Worm (Caenorhabditis elegans) whole organism, late embryonic: Measurements from ENCODE around the gene nlp-36.

Source experiments
- C08G9.2 ChIP-seq: sonication (generic microtip); optimal IDR thresholded peaks from 2 replicates; lab custom pipeline; 2016; ENCODE audit warnings: mild to moderate bottlenecking, missing genetic modification characterization, moderate library complexity, missing compliant biosample characterization
- F13H6.1 ChIP-seq: sonication (generic microtip); optimal IDR thresholded peaks from 2 replicates; lab custom pipeline; 2016; ENCODE audit warnings: missing genetic modification characterization, missing compliant biosample characterization
- K09A11.1 ChIP-seq: sonication (generic microtip); optimal IDR thresholded peaks from 2 replicates; lab custom pipeline; 2017; ENCODE audit warnings: antibody characterized with exemption, mild to moderate bottlenecking, missing genetic modification characterization, missing compliant biosample characterization; ENCODE audit not compliant: insufficient read depth
- Y22D7AL.16 ChIP-seq: sonication (generic microtip); optimal IDR thresholded peaks from 2 replicates; lab custom pipeline; 2016; ENCODE audit warnings: missing genetic modification characterization, missing compliant biosample characterization
- ahr-1 ChIP-seq: sonication (generic microtip); optimal IDR thresholded peaks from 2 replicates; lab custom pipeline; 2016; ENCODE audit warnings: missing genetic modification characterization, missing compliant biosample characterization
- ama-1 ChIP-seq: fragments of 150-350 bp; optimal IDR thresholded peaks from 2 replicates; lab custom pipeline; 2014
- ceh-14 ChIP-seq: sonication (generic microtip); optimal IDR thresholded peaks from 2 replicates; lab custom pipeline; 2016; ENCODE audit warnings: missing genotype, missing genetic modification characterization, missing compliant biosample characterization
- ceh-19 ChIP-seq: fragments of 200-800 bp; sonication (Bioruptor generic); optimal IDR thresholded peaks from 2 replicates; lab custom pipeline; 2018; ENCODE audit warnings: mild to moderate bottlenecking, missing genetic modification characterization, missing compliant biosample characterization
- ceh-2 ChIP-seq: sonication (generic microtip); optimal IDR thresholded peaks from 2 replicates; lab custom pipeline; 2016; ENCODE audit warnings: missing genotype, missing genetic modification characterization, missing compliant biosample characterization
- ceh-24 ChIP-seq: sonication (generic microtip); optimal IDR thresholded peaks from 2 replicates; lab custom pipeline; 2016; ENCODE audit warnings: mild to moderate bottlenecking, missing genetic modification characterization, missing compliant biosample characterization
- ceh-31 ChIP-seq: sonication (generic microtip); optimal IDR thresholded peaks from 2 replicates; lab custom pipeline; 2016; ENCODE audit warnings: missing genetic modification characterization, missing compliant biosample characterization
- ceh-34 ChIP-seq: sonication (generic microtip); optimal IDR thresholded peaks from 2 replicates; lab custom pipeline; 2016; ENCODE audit warnings: mild to moderate bottlenecking, missing genetic modification characterization, missing compliant biosample characterization
- ceh-45 ChIP-seq: fragments of 200-800 bp; sonication (Bioruptor generic); IDR thresholded peaks from 2 replicates; pipeline ENCODE4 v1.3.6; 2022; ENCODE audit warnings: missing genetic modification reagents, missing genetic modification characterization, missing compliant biosample characterization
- ceh-6 ChIP-seq: fragments of 200-800 bp; sonication (Bioruptor generic); optimal IDR thresholded peaks from 2 replicates; lab custom pipeline; 2018; ENCODE audit warnings: mild to moderate bottlenecking, missing genetic modification characterization, missing compliant biosample characterization
- che-1 ChIP-seq: sonication (generic microtip); optimal IDR thresholded peaks from 2 replicates; lab custom pipeline; 2016; ENCODE audit warnings: mild to moderate bottlenecking, missing genetic modification characterization, missing compliant biosample characterization
- dmd-4 ChIP-seq: sonication (generic microtip); optimal IDR thresholded peaks from 2 replicates; lab custom pipeline; 2016; ENCODE audit warnings: borderline replicate concordance, missing genetic modification characterization, missing compliant biosample characterization
- elt-2 ChIP-seq: sonication (generic microtip); optimal IDR thresholded peaks from 2 replicates; lab custom pipeline; 2016; ENCODE audit warnings: missing genetic modification reagents, missing genetic modification characterization, missing compliant biosample characterization
- elt-4 ChIP-seq: sonication (generic microtip); optimal IDR thresholded peaks from 2 replicates; lab custom pipeline; 2016; ENCODE audit warnings: missing genetic modification characterization, missing compliant biosample characterization
- ets-4 ChIP-seq: sonication (generic microtip); optimal IDR thresholded peaks from 2 replicates; lab custom pipeline; 2016; ENCODE audit warnings: missing genetic modification characterization, missing compliant biosample characterization
- fax-1 ChIP-seq: sonication (generic microtip); optimal IDR thresholded peaks from 2 replicates; lab custom pipeline; 2016; ENCODE audit warnings: missing genotype, missing genetic modification characterization, missing compliant biosample characterization
- fkh-10 ChIP-seq: fragments of 150-350 bp; optimal IDR thresholded peaks from 2 replicates; lab custom pipeline; 2014; ENCODE audit warnings: missing biosample characterization, missing genetic modification reagents, missing genetic modification characterization
- gmeb-2 ChIP-seq: sonication (generic microtip); optimal IDR thresholded peaks from 2 replicates; lab custom pipeline; 2016; ENCODE audit warnings: missing genetic modification characterization, inconsistent platforms, missing compliant biosample characterization
- hlh-13 ChIP-seq: fragments of 200-800 bp; sonication (Bioruptor generic); optimal IDR thresholded peaks from 2 replicates; lab custom pipeline; 2018; ENCODE audit warnings: mild to moderate bottlenecking, missing genetic modification characterization, missing compliant biosample characterization
- hlh-30 ChIP-seq: sonication (generic microtip); optimal IDR thresholded peaks from 2 replicates; lab custom pipeline; 2017; ENCODE audit warnings: antibody characterized with exemption, missing genetic modification characterization, missing compliant biosample characterization; ENCODE audit not compliant: insufficient read depth
- hlh-6 ChIP-seq: sonication (generic microtip); optimal IDR thresholded peaks from 2 replicates; lab custom pipeline; 2016; ENCODE audit warnings: missing genotype, missing genetic modification characterization, missing compliant biosample characterization
- hlh-8 ChIP-seq: sonication (generic microtip); optimal IDR thresholded peaks from 2 replicates; lab custom pipeline; 2016; ENCODE audit warnings: missing genotype, missing genetic modification characterization, missing compliant biosample characterization
- lim-6 ChIP-seq: sonication (generic microtip); optimal IDR thresholded peaks from 2 replicates; lab custom pipeline; 2016; ENCODE audit warnings: missing genetic modification characterization, missing compliant biosample characterization
- lin-11 ChIP-seq: fragments of 200-800 bp; sonication (Bioruptor generic); optimal IDR thresholded peaks from 2 replicates; lab custom pipeline; 2018; ENCODE audit warnings: mild to moderate bottlenecking, missing genetic modification characterization, missing compliant biosample characterization
- mec-3 ChIP-seq: sonication (generic microtip); optimal IDR thresholded peaks from 2 replicates; lab custom pipeline; 2016; ENCODE audit warnings: borderline replicate concordance, missing genetic modification characterization, missing compliant biosample characterization
- npax-4 ChIP-seq: sonication (generic microtip); optimal IDR thresholded peaks from 2 replicates; lab custom pipeline; 2016; ENCODE audit warnings: missing genetic modification characterization, missing compliant biosample characterization
- pha-2 ChIP-seq: sonication (generic microtip); optimal IDR thresholded peaks from 2 replicates; lab custom pipeline; 2017; ENCODE audit warnings: mild to moderate bottlenecking, missing genetic modification characterization, missing compliant biosample characterization
- pha-4 ChIP-seq: fragments of 150-350 bp; optimal IDR thresholded peaks from 2 replicates; lab custom pipeline; 2018; ENCODE audit warnings: missing biosample characterization, missing genetic modification reagents, missing genetic modification characterization
- ref-2 ChIP-seq: sonication (generic microtip); optimal IDR thresholded peaks from 2 replicates; lab custom pipeline; 2016; ENCODE audit warnings: missing genetic modification characterization, missing compliant biosample characterization
- rnt-1 ChIP-seq: sonication (generic microtip); optimal IDR thresholded peaks from 2 replicates; lab custom pipeline; 2016; ENCODE audit warnings: missing genetic modification characterization, missing compliant biosample characterization
- sdc-2 ChIP-seq: sonication (generic microtip); optimal IDR thresholded peaks from 2 replicates; lab custom pipeline; 2016; ENCODE audit warnings: missing genotype, missing genetic modification characterization, missing compliant biosample characterization
- sox-2 ChIP-seq: fragments of 200-800 bp; sonication (Bioruptor generic); IDR thresholded peaks from 2 replicates; pipeline ENCODE4 v1.3.6; 2022; ENCODE audit warnings: missing genetic modification reagents, missing genetic modification characterization, missing compliant biosample characterization
- sox-4 ChIP-seq: sonication (generic microtip); optimal IDR thresholded peaks from 2 replicates; lab custom pipeline; 2017; ENCODE audit warnings: mild to moderate bottlenecking, missing genetic modification characterization, inconsistent platforms, missing compliant biosample characterization
- syd-9 ChIP-seq: sonication (generic microtip); optimal IDR thresholded peaks from 2 replicates; lab custom pipeline; 2016; ENCODE audit warnings: mild to moderate bottlenecking, missing genetic modification characterization, moderate library complexity, missing compliant biosample characterization
- tbx-2 ChIP-seq: sonication (generic microtip); optimal IDR thresholded peaks from 2 replicates; lab custom pipeline; 2016; ENCODE audit warnings: missing genetic modification characterization, missing compliant biosample characterization
- tbx-7 ChIP-seq: sonication (generic microtip); optimal IDR thresholded peaks from 2 replicates; lab custom pipeline; 2016; ENCODE audit warnings: missing genotype, missing genetic modification characterization, missing compliant biosample characterization
- ttx-3 ChIP-seq: sonication (generic microtip); optimal IDR thresholded peaks from 2 replicates; lab custom pipeline; 2016; ENCODE audit warnings: missing genetic modification reagents, missing genetic modification characterization, missing compliant biosample characterization
- unc-55 ChIP-seq: sonication (generic microtip); optimal IDR thresholded peaks from 2 replicates; lab custom pipeline; 2017; ENCODE audit warnings: missing biosample characterization, missing genetic modification reagents, missing genetic modification characterization
- unc-86 ChIP-seq: sonication (generic microtip); optimal IDR thresholded peaks from 2 replicates; lab custom pipeline; 2016; ENCODE audit warnings: missing genetic modification characterization, missing compliant biosample characterization
- zip-5 ChIP-seq: sonication (generic microtip); optimal IDR thresholded peaks from 2 replicates; lab custom pipeline; 2016; ENCODE audit warnings: missing genetic modification characterization, missing compliant biosample characterization

The nlp-36 gene

ce11 chrIII:9462785-9463467 is 25.6 kb upstream of the nlp-36 start:
- TF ChIP-seq unc-86 (tag; lab: Kevin White, UChicago) = no peak
- TF ChIP-seq che-1 = peak; percentile 9
- TF ChIP-seq ama-1 (lab: Kevin White, UChicago) = peak; percentile 50
- TF ChIP-seq hlh-30 (tag; lab: Kevin White, UChicago) = no peak
- no peak for TF ChIP-seq Y22D7AL.16 (tag; lab: Kevin White, UChicago)

- TF ChIP-seq sdc-2 = no peak
- peak; percentile 73 for TF ChIP-seq zip-5 (tag; lab: Kevin White, UChicago)
- no peak for TF ChIP-seq lim-6
- peak; percentile 37 for TF ChIP-seq ref-2
- peak; percentile 63 for TF ChIP-seq tbx-7 (tag; lab: Kevin White, UChicago)
- TF ChIP-seq tbx-2 (tag; lab: Kevin White, UChicago) = peak; percentile 81
- TF ChIP-seq elt-4 (tag; lab: Kevin White, UChicago) = no peak
- TF ChIP-seq hlh-30 (tag; lab: Kevin White, UChicago) = no peak
- no peak for TF ChIP-seq F13H6.1
- peak; percentile 56 for TF ChIP-seq ets-4 (tag; lab: Kevin White, UChicago)
- no peak for TF ChIP-seq syd-9 (tag; lab: Kevin White, UChicago)
- TF ChIP-seq K09A11.1 = no peak
- TF ChIP-seq npax-4 = no peak
- TF ChIP-seq ttx-3 = peak; percentile 40
- TF ChIP-seq C08G9.2 (tag; lab: Kevin White, UChicago) = peak; percentile 76
- peak; percentile 57 for TF ChIP-seq elt-2 (tag; lab: Kevin White, UChicago)
- TF ChIP-seq sox-2 = no peak
- TF ChIP-seq gmeb-2 (tag; lab: Kevin White, UChicago) = no peak
- no peak for TF ChIP-seq ceh-19
- TF ChIP-seq ceh-2 (tag; lab: Kevin White, UChicago) = peak; percentile 59
- peak; percentile 4 for TF ChIP-seq rnt-1 (tag; lab: Kevin White, UChicago)
- TF ChIP-seq ceh-34 = no peak
- no peak for TF ChIP-seq ceh-45 (GFP tag; lab: Robert Waterston, UW)
- TF ChIP-seq hlh-8 (tag; lab: Kevin White, UChicago) = peak; percentile 61
- peak; percentile 10 for TF ChIP-seq ceh-14 (tag; lab: Kevin White, UChicago)
- no peak for TF ChIP-seq dmd-4
- no peak for TF ChIP-seq lin-11 (tag; lab: Kevin White, UChicago)
- peak; percentile 77 for TF ChIP-seq ceh-31 (tag; lab: Kevin White, UChicago)
- no peak for TF ChIP-seq ama-1 (lab: Kevin White, UChicago)
- TF ChIP-seq pha-2 (tag; lab: Kevin White, UChicago) = no peak
- peak; percentile 45 for TF ChIP-seq fax-1 (tag; lab: Kevin White, UChicago)
- no peak for TF ChIP-seq ceh-6
- no peak for TF ChIP-seq unc-55
- no peak for TF ChIP-seq fkh-10 (GFP tag; lab: Kevin White, UChicago)
Measured at ce11 chrIII:9465424-9465823, 23.1 kb upstream of the nlp-36 start, which contains the start of gene B0464.9. Gene B0464.9 (plus strand): TSS chrIII:9465767.

- no peak for TF ChIP-seq pha-4 (tag; lab: Kevin White, UChicago)
- no peak for TF ChIP-seq ceh-6
- TF ChIP-seq ceh-45 (GFP tag; lab: Robert Waterston, UW) = no peak
- no peak for TF ChIP-seq sox-2
- TF ChIP-seq ceh-24 (tag; lab: Kevin White, UChicago) = no peak
- TF ChIP-seq Y22D7AL.16 (tag; lab: Kevin White, UChicago) = no peak
- no peak for TF ChIP-seq sox-4 (tag; lab: Kevin White, UChicago)
- TF ChIP-seq ahr-1 (tag; lab: Kevin White, UChicago) = no peak
- TF ChIP-seq hlh-6 (tag; lab: Kevin White, UChicago) = no peak
- TF ChIP-seq mec-3 = no peak
- no peak for TF ChIP-seq K09A11.1
- no peak for TF ChIP-seq lim-6
- TF ChIP-seq hlh-13 (GFP tag; lab: Kevin White, UChicago) = no peak
- TF ChIP-seq ceh-2 (tag; lab: Kevin White, UChicago) = no peak
- TF ChIP-seq ref-2 = no peak
Measured at ce11 chrIII:9465865-9466264, 22.7 kb upstream of the nlp-36 start, which contains the start of gene B0464.6. Gene B0464.6 (minus strand): TSS chrIII:9465965.
